Worm (Caenorhabditis elegans): ENCODE data around the gene cyp-14A2.

DNA sequence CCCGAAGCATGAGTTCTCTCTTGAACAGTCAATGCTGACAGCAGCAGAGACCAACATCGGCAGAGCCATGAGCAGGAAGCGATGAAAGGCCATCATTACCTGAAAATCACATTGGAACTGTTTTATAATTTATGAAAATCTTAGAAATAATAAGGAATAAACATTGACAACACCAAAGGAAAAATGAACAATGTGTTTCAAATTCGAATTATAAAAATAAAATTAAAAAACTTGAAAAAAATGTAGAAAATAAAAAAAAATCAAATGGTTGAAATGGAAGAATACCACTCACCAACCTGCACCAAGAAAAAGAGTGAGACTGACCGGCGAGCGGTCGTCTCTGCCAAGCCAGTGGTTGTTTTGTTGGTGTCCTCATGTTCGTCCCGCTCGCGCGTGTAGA is 21.0 kb upstream of the cyp-14A2 start, which contains the start of gene R04D3.3:
- TF ChIP-seq ama-1 (optimal IDR thresholded peaks at IDR 0.05) = no peak
- no peak for TF ChIP-seq scrt-1 (GFP tag; IDR thresholded peaks at IDR 0.05)
- TF ChIP-seq hmg-4 (GFP tag; optimal IDR thresholded peaks at IDR 0.05) = no peak
- no peak for TF ChIP-seq sea-1 (GFP tag; conservative IDR thresholded peaks at IDR 0.05)
- TF ChIP-seq tra-4 (tag; optimal IDR thresholded peaks at IDR 0.05) = no peak
- no peak for TF ChIP-seq F13C5.2 (tag; optimal IDR thresholded peaks at IDR 0.05)

Data from whole organism, early embryonic.